Worm (Caenorhabditis elegans) whole organism, L4 larva: ENCODE data around the gene C17H11.4.
"Not testable (repeated sequence)": the region's sequence is repeated elsewhere in the genome, so short reads cannot be mapped to it uniquely, and the experiment has no call there.

ENCODE experiments used
- D1046.2 ChIP-seq: fragments of 200-800 bp; sonication (Bioruptor generic); IDR thresholded peaks from 2 replicates; pipeline ENCODE4 v1.3.6; 2022; ENCODE audit warnings: missing genetic modification characterization, missing compliant biosample characterization
- F26F4.8 ChIP-seq: fragments of 200-800 bp; sonication (Bioruptor generic); conservative IDR thresholded peaks from 2 replicates; pipeline ENCODE4 v1.3.6; 2022; ENCODE audit warnings: missing genetic modification characterization, missing compliant biosample characterization
- T26A8.4 ChIP-seq: fragments of 200-800 bp; sonication (Bioruptor generic); IDR thresholded peaks from 2 replicates; pipeline ENCODE4 v1.3.6; 2022; ENCODE audit warnings: missing genetic modification characterization, missing compliant biosample characterization
- Y105C5A.15 ChIP-seq: fragments of 200-800 bp; sonication (Bioruptor generic); IDR thresholded peaks from 2 replicates; pipeline ENCODE4 v1.3.6; 2022; ENCODE audit warnings: missing genetic modification characterization, missing compliant biosample characterization
- Y48G9A.11 ChIP-seq: fragments of 200-800 bp; sonication (Bioruptor generic); IDR thresholded peaks from 2 replicates; pipeline ENCODE4 v1.3.6; 2022; ENCODE audit warnings: missing genetic modification reagents, missing genetic modification characterization, missing compliant biosample characterization
- Y5F2A.4 ChIP-seq: fragments of 200-800 bp; sonication (Bioruptor generic); optimal IDR thresholded peaks from 2 replicates; lab custom pipeline; 2018; ENCODE audit warnings: mild to moderate bottlenecking, missing genetic modification characterization, missing compliant biosample characterization
- Y75B8A.6 ChIP-seq: fragments of 200-800 bp; sonication (Bioruptor generic); IDR thresholded peaks from 2 replicates; pipeline ENCODE4 v1.3.6; 2022; ENCODE audit warnings: missing genetic modification reagents, missing genetic modification characterization, missing compliant biosample characterization
- ZK337.2 ChIP-seq: fragments of 200-800 bp; sonication (Bioruptor generic); IDR thresholded peaks from 2 replicates; pipeline ENCODE4 v1.3.6; 2022; ENCODE audit warnings: missing genetic modification reagents, missing genetic modification characterization, missing compliant biosample characterization
- arid-1 ChIP-seq: fragments of 200-800 bp; sonication (Bioruptor generic); conservative IDR thresholded peaks from 2 replicates; pipeline ENCODE4 v1.3.6; 2022; ENCODE audit warnings: missing genetic modification reagents, missing genetic modification characterization, missing compliant biosample characterization
- ceh-32 ChIP-seq: sonication (generic microtip); optimal IDR thresholded peaks from 2 replicates; lab custom pipeline; 2016; ENCODE audit warnings: mild to moderate bottlenecking, missing genetic modification characterization, missing compliant biosample characterization; ENCODE audit not compliant: poor library complexity
- ceh-44 ChIP-seq: fragments of 200-800 bp; sonication (Bioruptor generic); IDR thresholded peaks from 2 replicates; pipeline ENCODE4 v1.3.6; 2022; ENCODE audit warnings: missing genetic modification reagents, missing genetic modification characterization, missing compliant biosample characterization
- ctbp-1 ChIP-seq: fragments of 200-800 bp; sonication (Bioruptor generic); IDR thresholded peaks from 2 replicates; pipeline ENCODE4 v1.3.6; 2022; ENCODE audit warnings: missing genetic modification reagents, missing genetic modification characterization, missing compliant biosample characterization
- daf-16 ChIP-seq, 3 experiments: sonication (generic microtip); optimal IDR thresholded peaks; 2 replicates each; lab custom pipeline; 2016 to 2017; ENCODE audit warnings: missing genetic modification characterization in 3 of 3, missing genetic modification reagents in 3 of 3, mild to moderate bottlenecking in 2 of 3, missing compliant biosample characterization in 2 of 3, missing biosample characterization in 1 of 3, moderate library complexity in 1 of 3
- dmd-6 ChIP-seq: fragments of 200-800 bp; sonication (Bioruptor generic); IDR thresholded peaks from 2 replicates; pipeline ENCODE4 v1.3.6; 2022; ENCODE audit warnings: missing genetic modification reagents, missing genetic modification characterization, missing compliant biosample characterization
- dmd-8 ChIP-seq: fragments of 200-800 bp; sonication (Bioruptor generic); IDR thresholded peaks from 2 replicates; pipeline ENCODE4 v1.3.6; 2022; ENCODE audit warnings: missing genetic modification characterization, missing compliant biosample characterization
- dpl-1 ChIP-seq: fragments of 150-350 bp; optimal IDR thresholded peaks from 2 replicates; lab custom pipeline; 2014; ENCODE audit warnings: missing biosample characterization, missing genetic modification reagents, missing genetic modification characterization
- duxl-1 ChIP-seq: sonication (generic microtip); optimal IDR thresholded peaks from 2 replicates; lab custom pipeline; 2016; ENCODE audit warnings: mild to moderate bottlenecking, missing genetic modification characterization, moderate library complexity, missing compliant biosample characterization; ENCODE audit not compliant: poor library complexity
- dve-1 ChIP-seq: sonication (generic microtip); optimal IDR thresholded peaks from 2 replicates; lab custom pipeline; 2017; ENCODE audit warnings: antibody characterized with exemption, mild to moderate bottlenecking, missing genetic modification characterization, missing compliant biosample characterization; ENCODE audit not compliant: insufficient read depth
- egl-43 ChIP-seq: fragments of 200-800 bp; sonication (Bioruptor generic); IDR thresholded peaks from 2 replicates; pipeline ENCODE4 v1.3.6; 2022; ENCODE audit warnings: missing genetic modification reagents, missing genetic modification characterization, missing compliant biosample characterization
- gei-8 ChIP-seq: fragments of 200-800 bp; sonication (Bioruptor generic); optimal IDR thresholded peaks from 2 replicates; lab custom pipeline; 2018; ENCODE audit warnings: mild to moderate bottlenecking, missing genetic modification characterization, missing compliant biosample characterization
- hlh-30 ChIP-seq: sonication (generic microtip); optimal IDR thresholded peaks from 2 replicates; lab custom pipeline; 2017; ENCODE audit warnings: antibody characterized with exemption, mild to moderate bottlenecking, missing genetic modification characterization, missing compliant biosample characterization; ENCODE audit not compliant: insufficient read depth
- hmg-1.1 ChIP-seq: fragments of 200-800 bp; sonication (Bioruptor generic); IDR thresholded peaks from 2 replicates; pipeline ENCODE4 v1.3.6; 2022; ENCODE audit warnings: missing genetic modification reagents, missing genetic modification characterization, missing compliant biosample characterization
- lim-7 ChIP-seq: fragments of 200-800 bp; sonication (Bioruptor generic); IDR thresholded peaks from 2 replicates; pipeline ENCODE4 v1.3.6; 2022; ENCODE audit warnings: missing genetic modification characterization, missing compliant biosample characterization
- lin-38 ChIP-seq: fragments of 200-800 bp; sonication (Bioruptor generic); IDR thresholded peaks from 2 replicates; pipeline ENCODE4 v1.3.6; 2022; ENCODE audit warnings: missing genetic modification reagents, missing genetic modification characterization, missing compliant biosample characterization
- lsy-2 ChIP-seq, 2 experiments: fragments of 150-350 bp in 1 of 2; sonication (generic microtip) in 1 of 2; optimal IDR thresholded peaks; 2 replicates each; lab custom pipeline; 2014 to 2017; ENCODE audit warnings: missing biosample characterization in 2 of 2, missing genetic modification characterization in 2 of 2
- madf-5 ChIP-seq, 2 experiments: fragments of 200-800 bp; sonication (Bioruptor generic); IDR thresholded peaks; 2 replicates each; pipeline ENCODE4 v1.3.6; 2022; ENCODE audit warnings: missing compliant biosample characterization in 2 of 2, missing genetic modification characterization in 2 of 2
- madf-9 ChIP-seq: fragments of 200-800 bp; sonication (Bioruptor generic); conservative IDR thresholded peaks from 2 replicates; pipeline ENCODE4 v1.3.6; 2022; ENCODE audit warnings: missing genetic modification reagents, missing genetic modification characterization, missing compliant biosample characterization
- mdl-1 ChIP-seq, 2 experiments: fragments of 150-350 bp in 1 of 2; sonication (generic microtip) in 1 of 2; optimal IDR thresholded peaks; 2 replicates each; lab custom pipeline; 2014 to 2017; ENCODE audit warnings: missing biosample characterization in 2 of 2, missing genetic modification characterization in 2 of 2
- mdt-29 ChIP-seq: fragments of 200-800 bp; sonication (Bioruptor generic); IDR thresholded peaks from 2 replicates; pipeline ENCODE4 v1.3.6; 2022; ENCODE audit warnings: missing genetic modification reagents, missing genetic modification characterization, missing compliant biosample characterization
- mep-1 ChIP-seq: fragments of 150-350 bp; sonication (generic microtip); optimal IDR thresholded peaks from 3 replicates; lab custom pipeline; 2014; ENCODE audit warnings: missing biosample characterization, missing genetic modification characterization
- mes-2 ChIP-seq: sonication (generic microtip); optimal IDR thresholded peaks from 2 replicates; lab custom pipeline; 2016; ENCODE audit warnings: missing genotype, mild to moderate bottlenecking, missing genetic modification characterization, missing compliant biosample characterization; ENCODE audit not compliant: poor library complexity, severe bottlenecking
- mxl-2 ChIP-seq: fragments of 200-800 bp; sonication (Bioruptor generic); conservative IDR thresholded peaks from 2 replicates; pipeline ENCODE4 v1.3.6; 2022; ENCODE audit warnings: missing genetic modification reagents, missing genetic modification characterization, missing compliant biosample characterization
- nhr-41 ChIP-seq: fragments of 200-800 bp; sonication (Bioruptor generic); IDR thresholded peaks from 2 replicates; pipeline ENCODE4 v1.3.6; 2022; ENCODE audit warnings: missing genetic modification reagents, missing genetic modification characterization, missing compliant biosample characterization
- pha-4 ChIP-seq, 2 experiments: fragments of 150-350 bp in 1 of 2; fragments of 200-800 bp in 1 of 2; sonication (Bioruptor generic) in 1 of 2; IDR thresholded peaks in 1 of 2; optimal IDR thresholded peaks in 1 of 2; 2 replicates each; pipeline versions ENCODE4 v1.3.6 to Lab custom; 2014 to 2022; ENCODE audit warnings: missing genetic modification characterization in 2 of 2, missing genetic modification reagents in 2 of 2, missing biosample characterization in 1 of 2, missing compliant biosample characterization in 1 of 2
- php-3 ChIP-seq: fragments of 200-800 bp; sonication (Bioruptor generic); IDR thresholded peaks from 2 replicates; pipeline ENCODE4 v1.3.6; 2022; ENCODE audit warnings: missing genetic modification reagents, missing genetic modification characterization, missing compliant biosample characterization
- snpc-1.2 ChIP-seq: fragments of 200-800 bp; sonication (Bioruptor generic); IDR thresholded peaks from 2 replicates; pipeline ENCODE4 v1.3.6; 2022; ENCODE audit warnings: missing genetic modification reagents, missing genetic modification characterization, missing compliant biosample characterization
- spr-1 ChIP-seq: sonication (generic microtip); optimal IDR thresholded peaks from 2 replicates; lab custom pipeline; 2016; ENCODE audit warnings: mild to moderate bottlenecking, missing genetic modification characterization, missing compliant biosample characterization
- tra-1 ChIP-seq: fragments of 200-800 bp; sonication (Bioruptor generic); IDR thresholded peaks from 2 replicates; pipeline ENCODE4 v1.3.6; 2022; ENCODE audit warnings: missing genetic modification reagents, missing genetic modification characterization, missing compliant biosample characterization
- vab-7 ChIP-seq: fragments of 200-800 bp; sonication (Bioruptor generic); IDR thresholded peaks from 2 replicates; pipeline ENCODE4 v1.3.6; 2022; ENCODE audit warnings: missing genetic modification reagents, missing genetic modification characterization, missing compliant biosample characterization

The C17H11.4 gene

ce11 chrX:8155969-8156368 lies 25.5 kb downstream of the C17H11.4 start (continued):
- TF ChIP-seq madf-9 (GFP tag; lab: Robert Waterston, UW) (peak; percentile 60; the same call in 1 of the 2 replicates), vab-7 (GFP tag; lab: Robert Waterston, UW) (peak; percentile 68), Y5F2A.4 (GFP tag; lab: Kevin White, UChicago) (no peak), ceh-44 (GFP tag; lab: Robert Waterston, UW) (no peak), ceh-32 (no peak), php-3 (peak; percentile 56), Y48G9A.11 (GFP tag; lab: Robert Waterston, UW) (peak; percentile 26), lim-7 (GFP tag; lab: Robert Waterston, UW) (peak; percentile 85)

DNA sequence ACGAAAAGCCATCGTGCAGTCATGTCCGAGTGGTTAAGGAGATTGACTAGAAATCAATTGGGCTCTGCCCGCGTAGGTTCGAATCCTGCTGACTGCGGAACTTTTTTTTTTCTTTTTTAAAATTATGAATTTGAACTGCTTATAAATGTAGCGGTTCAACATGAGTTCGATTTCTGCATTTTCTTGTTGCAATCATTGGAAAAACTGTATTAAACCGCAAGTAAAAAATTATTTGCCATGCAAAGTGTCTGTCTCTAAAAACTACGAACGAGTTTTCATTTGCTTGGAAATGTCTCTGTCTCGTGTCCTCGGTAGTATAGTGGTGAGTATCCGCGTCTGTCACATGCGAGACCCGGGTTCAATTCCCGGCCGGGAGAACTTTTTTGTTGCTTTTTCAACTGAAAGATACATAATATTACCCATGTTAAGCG lies 26.0 kb downstream of the C17H11.4 start:
- TF ChIP-seq madf-9 (GFP tag; lab: Robert Waterston, UW) (peak; percentile 35; the same call in 1 of the 2 replicates), lin-38 (peak; percentile 60), hmg-1.1 (GFP tag; lab: Robert Waterston, UW) (peak; percentile 50), madf-5 (GFP tag; IDR thresholded peaks at IDR 0.05; lab: Robert Waterston, UW) (peak; percentile 8 to 70; a peak in 2 of 4 replicates), dmd-8 (peak; percentile 54; the same call in 1 of the 2 replicates), Y48G9A.11 (GFP tag; lab: Robert Waterston, UW) (peak; percentile 51; the same call in 1 of the 2 replicates), lsy-2 (tag; optimal IDR thresholded peaks at IDR 0.05; lab: Kevin White, UChicago) (peak in 1 of 2 experiments; percentile 36), gei-8 (peak; percentile 46), ctbp-1 (GFP tag; lab: Robert Waterston, UW) (peak; percentile 55; the same call in 1 of the 2 replicates), T26A8.4 (GFP tag; lab: Robert Waterston, UW) (peak; percentile 54), Y105C5A.15 (0 out of 2 replicates have a peak, but pooled peaks have one; percentile 16), hlh-30 (peak; percentile 89), mes-2 (tag; lab: Kevin White, UChicago) (peak; percentile 76), mxl-2 (GFP tag; lab: Robert Waterston, UW) (peak; percentile 38; the same call in 1 of the 2 replicates), F26F4.8 (GFP tag; lab: Robert Waterston, UW) (0 out of 2 replicates have a peak, but pooled peaks have one; percentile 3), daf-16 (tag; optimal IDR thresholded peaks at IDR 0.05; lab: Kevin White, UChicago) (peak; percentile 12), tra-1 (GFP tag; lab: Robert Waterston, UW) (peak; percentile 50; the same call in 1 of the 2 replicates), lim-7 (GFP tag; lab: Robert Waterston, UW) (peak; percentile 76), dpl-1 (peak; percentile 1), mep-1 (tag; lab: Kevin White, UChicago) (peak; percentile 16), dve-1 (tag; lab: Kevin White, UChicago) (peak; percentile 18), arid-1 (GFP tag; lab: Robert Waterston, UW) (peak; percentile 15; the same call in 1 of the 2 replicates), spr-1 (tag; lab: Kevin White, UChicago) (peak; percentile 20), snpc-1.2 (GFP tag; lab: Robert Waterston, UW) (peak; percentile 69; the same call in 1 of the 2 replicates), D1046.2 (GFP tag; lab: Robert Waterston, UW) (0 out of 2 replicates have a peak, but pooled peaks have one; percentile 35), ZK337.2 (GFP tag; lab: Robert Waterston, UW) (0 out of 2 replicates have a peak, but pooled peaks have one; percentile 36), duxl-1 (tag; lab: Kevin White, UChicago) (peak; percentile 52), egl-43 (GFP tag; lab: Robert Waterston, UW) (0 out of 2 replicates have a peak, but pooled peaks have one; percentile 55), dmd-6 (GFP tag; lab: Robert Waterston, UW) (0 out of 2 replicates have a peak, but pooled peaks have one; percentile 26), mdl-1 (tag; optimal IDR thresholded peaks at IDR 0.05; lab: Kevin White, UChicago) (peak; percentile 9 to 70), nhr-41 (peak; percentile 12; the same call in 1 of the 2 replicates), Y75B8A.6 (peak; percentile 67; the same call in 1 of the 2 replicates), mdt-29 (GFP tag; lab: Robert Waterston, UW) (0 out of 2 replicates have a peak, but pooled peaks have one; percentile 57), vab-7 (GFP tag; lab: Robert Waterston, UW) (peak; percentile 43; the same call in 1 of the 2 replicates), pha-4 (GFP tag; IDR thresholded peaks at IDR 0.05; lab: Robert Waterston, UW) (peak; percentile 41; the same call in 1 of the 2 replicates)
- TF ChIP-seq daf-16 (GFP tag; optimal IDR thresholded peaks at IDR 0.05; lab: Kevin White, UChicago); pha-4 (tag; optimal IDR thresholded peaks at IDR 0.05; lab: Kevin White, UChicago): not testable (repeated sequence)
- TF ChIP-seq, all 104 proteins: peak for 35; not testable (repeated sequence) for 69
